Fruit fly (Drosophila melanogaster) S2 (cell line): ENCODE measurements around the gene CG43390.

Experiments
- CG8478 ChIP-seq: fragments of >200 bp; optimal IDR thresholded peaks from 2 replicates; lab custom pipeline; 2018
- CTCF ChIP-seq, 2 experiments: fragments of >200 bp; optimal IDR thresholded peaks; 2 replicates each; lab custom pipeline; 2018

DNA sequence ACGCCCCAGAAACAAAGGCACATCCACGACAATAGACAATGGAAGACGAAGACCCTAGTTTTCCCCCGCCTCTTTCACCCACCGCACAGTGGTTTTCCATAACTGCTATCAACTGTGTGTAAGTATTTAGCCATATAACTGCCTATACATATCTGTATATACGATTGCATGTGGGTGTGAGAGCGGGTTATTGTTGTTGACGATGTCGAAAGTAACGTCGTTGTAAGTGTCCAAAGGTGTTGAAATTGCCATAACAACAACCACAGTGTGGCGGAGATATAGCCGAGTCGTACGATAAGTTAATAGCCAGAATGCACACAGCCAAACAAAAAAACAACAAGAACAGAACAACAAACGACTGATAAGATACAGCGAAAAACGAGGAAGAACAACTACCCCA is 48.5 kb downstream of the CG43390 start:
- TF ChIP-seq CG8478 (lab: Kevin White, UChicago): no peak
- no peak for TF ChIP-seq CTCF (optimal IDR thresholded peaks at IDR 0.05; lab: Kevin White, UChicago)
